Worm (Caenorhabditis elegans): Measurements from ENCODE around the gene ZC239.17.

ce11 chrII:3221730-3222129 is 4.0 kb downstream of the ZC239.17 start, which contains the start of gene ZC239.14:
- no peak for TF ChIP-seq him-1 (tag; optimal IDR thresholded peaks at IDR 0.05)
- TF ChIP-seq dao-5 (tag; optimal IDR thresholded peaks at IDR 0.05) = no peak
- TF ChIP-seq W03F9.2 (tag; optimal IDR thresholded peaks at IDR 0.05) = no peak
